Worm (Caenorhabditis elegans) whole organism, late embryonic: ENCODE measurements around the gene F44E5.15.

Experiments
- ama-1 ChIP-seq: fragments of 150-350 bp; optimal IDR thresholded peaks from 2 replicates; lab custom pipeline; 2014
- che-1 ChIP-seq: sonication (generic microtip); optimal IDR thresholded peaks from 2 replicates; lab custom pipeline; 2016; ENCODE audit warnings: mild to moderate bottlenecking, missing genetic modification characterization, missing compliant biosample characterization
- dmd-4 ChIP-seq: sonication (generic microtip); optimal IDR thresholded peaks from 2 replicates; lab custom pipeline; 2016; ENCODE audit warnings: borderline replicate concordance, missing genetic modification characterization, missing compliant biosample characterization
- elt-2 ChIP-seq: sonication (generic microtip); optimal IDR thresholded peaks from 2 replicates; lab custom pipeline; 2016; ENCODE audit warnings: missing genetic modification reagents, missing genetic modification characterization, missing compliant biosample characterization
- lin-11 ChIP-seq: fragments of 200-800 bp; sonication (Bioruptor generic); optimal IDR thresholded peaks from 2 replicates; lab custom pipeline; 2018; ENCODE audit warnings: mild to moderate bottlenecking, missing genetic modification characterization, missing compliant biosample characterization
- mec-3 ChIP-seq: sonication (generic microtip); optimal IDR thresholded peaks from 2 replicates; lab custom pipeline; 2016; ENCODE audit warnings: borderline replicate concordance, missing genetic modification characterization, missing compliant biosample characterization
- nhr-11 ChIP-seq: fragments of 150-350 bp; optimal IDR thresholded peaks from 2 replicates; lab custom pipeline; 2014; ENCODE audit warnings: missing biosample characterization, missing genetic modification characterization
- pat-9 ChIP-seq: fragments of 200-800 bp; sonication (Bioruptor generic); optimal IDR thresholded peaks from 2 replicates; lab custom pipeline; 2018; ENCODE audit warnings: mild to moderate bottlenecking, missing genetic modification characterization, moderate library complexity, missing compliant biosample characterization
- pha-2 ChIP-seq: sonication (generic microtip); optimal IDR thresholded peaks from 2 replicates; lab custom pipeline; 2017; ENCODE audit warnings: mild to moderate bottlenecking, missing genetic modification characterization, missing compliant biosample characterization
- pqm-1 ChIP-seq: sonication (generic microtip); optimal IDR thresholded peaks from 2 replicates; lab custom pipeline; 2016; ENCODE audit warnings: missing genetic modification characterization, missing compliant biosample characterization

DNA sequence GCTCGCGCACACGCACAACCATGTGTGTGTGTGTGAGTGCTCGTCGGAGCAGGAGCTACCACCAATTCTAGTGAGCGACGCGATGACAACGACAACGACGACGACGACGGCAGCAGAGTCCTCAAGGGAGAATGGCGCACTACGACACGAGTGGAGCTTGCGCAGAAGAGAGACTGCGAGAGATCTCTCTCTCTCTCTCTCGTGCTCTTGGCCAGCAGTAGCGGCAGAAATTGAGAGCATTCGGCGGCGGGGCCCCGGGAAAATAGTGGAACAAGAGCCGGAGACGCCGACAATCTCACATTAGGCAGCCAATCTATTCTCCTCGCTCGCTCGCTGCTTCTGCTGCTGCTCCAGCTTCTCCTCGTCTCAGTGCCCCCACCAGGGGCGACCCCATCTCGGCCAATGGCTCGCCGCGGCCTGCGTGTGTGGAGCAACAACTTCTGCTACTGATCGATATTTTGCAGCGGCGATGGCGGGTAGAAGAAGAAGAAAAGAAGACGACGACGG is 25.6 kb upstream of the F44E5.15 start:
- TF ChIP-seq pat-9 (tag; lab: Kevin White, UChicago) (no peak), pha-2 (no peak), ama-1 (lab: Kevin White, UChicago) (peak; percentile 26), che-1 (tag; lab: Kevin White, UChicago) (peak; percentile 20), dmd-4 (tag; lab: Kevin White, UChicago) (peak; percentile 48), mec-3 (tag; lab: Kevin White, UChicago) (no peak), elt-2 (no peak), nhr-11 (tag; lab: Kevin White, UChicago) (no peak), lin-11 (tag; lab: Kevin White, UChicago) (no peak), pqm-1 (no peak)
